Worm (Caenorhabditis elegans) whole organism, midembryonic: ENCODE measurements around the gene inx-6.

Experiments
- T22C8.4 ChIP-seq: fragments of 200-800 bp; sonication (Bioruptor generic); IDR thresholded peaks from 2 replicates; pipeline ENCODE4 v1.3.6; 2022; ENCODE audit warnings: missing genetic modification characterization, missing compliant biosample characterization
- cog-1 ChIP-seq: sonication (generic microtip); optimal IDR thresholded peaks from 2 replicates; lab custom pipeline; 2016; ENCODE audit warnings: missing genetic modification characterization, missing compliant biosample characterization
- flt-1 ChIP-seq: fragments of 200-800 bp; sonication (Bioruptor generic); IDR thresholded peaks from 2 replicates; pipeline ENCODE4 v1.3.6; 2022; ENCODE audit warnings: missing genetic modification characterization, missing compliant biosample characterization
- klf-2 ChIP-seq: fragments of 200-800 bp; sonication (Bioruptor generic); conservative IDR thresholded peaks from 2 replicates; pipeline ENCODE4 v1.3.6; 2022; ENCODE audit warnings: missing genetic modification reagents, missing genetic modification characterization, missing compliant biosample characterization
- med-1 ChIP-seq: sonication (generic microtip); optimal IDR thresholded peaks from 2 replicates; lab custom pipeline; 2017; ENCODE audit warnings: missing genetic modification characterization, mild to moderate bottlenecking, missing compliant biosample characterization, antibody characterized with exemption, missing genetic modification reagents; ENCODE audit not compliant: insufficient read depth
- ref-1 ChIP-seq: fragments of 200-800 bp; sonication (Bioruptor generic); conservative IDR thresholded peaks from 2 replicates; pipeline ENCODE4 v1.3.6; 2022; ENCODE audit warnings: missing genetic modification reagents, missing genetic modification characterization, missing compliant biosample characterization
- tab-1 ChIP-seq: fragments of 200-800 bp; sonication (Bioruptor generic); IDR thresholded peaks from 2 replicates; pipeline ENCODE4 v1.3.6; 2022; ENCODE audit warnings: missing genetic modification characterization, missing compliant biosample characterization
- ztf-23 ChIP-seq: fragments of 200-800 bp; sonication (Bioruptor generic); IDR thresholded peaks from 2 replicates; pipeline ENCODE4 v1.3.6; 2022; ENCODE audit warnings: missing genetic modification reagents, missing genetic modification characterization, missing compliant biosample characterization
- ztf-29 ChIP-seq: fragments of 200-800 bp; sonication (Bioruptor generic); IDR thresholded peaks from 2 replicates; pipeline ENCODE4 v1.3.6; 2022; ENCODE audit warnings: missing genetic modification reagents, missing genetic modification characterization, missing compliant biosample characterization

inx-6 gene

DNA sequence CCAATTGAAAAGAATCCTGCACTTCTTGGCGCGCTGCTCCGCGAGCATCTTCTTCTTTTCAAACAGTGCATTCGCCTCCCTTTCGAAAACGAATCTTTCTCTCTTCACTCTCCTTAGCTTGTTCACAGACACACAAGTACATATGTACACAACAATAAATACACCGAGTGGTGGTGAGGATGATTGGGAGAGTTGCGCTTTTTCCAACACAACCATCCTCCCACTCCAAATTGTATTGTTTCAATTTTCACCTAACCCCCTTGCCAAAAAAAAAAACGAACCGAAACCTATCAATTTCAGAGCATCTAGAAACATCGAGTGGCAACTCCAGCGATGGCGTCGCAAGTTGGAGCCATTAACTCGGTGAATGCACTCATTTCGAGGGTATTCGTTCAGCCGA lies at the start of gene inx-6:
inx-6 (plus strand) TSS at position 301 of the 400 bp plus-strand sequence.
- TF ChIP-seq cog-1 (tag; lab: Kevin White, UChicago) = no peak

DNA sequence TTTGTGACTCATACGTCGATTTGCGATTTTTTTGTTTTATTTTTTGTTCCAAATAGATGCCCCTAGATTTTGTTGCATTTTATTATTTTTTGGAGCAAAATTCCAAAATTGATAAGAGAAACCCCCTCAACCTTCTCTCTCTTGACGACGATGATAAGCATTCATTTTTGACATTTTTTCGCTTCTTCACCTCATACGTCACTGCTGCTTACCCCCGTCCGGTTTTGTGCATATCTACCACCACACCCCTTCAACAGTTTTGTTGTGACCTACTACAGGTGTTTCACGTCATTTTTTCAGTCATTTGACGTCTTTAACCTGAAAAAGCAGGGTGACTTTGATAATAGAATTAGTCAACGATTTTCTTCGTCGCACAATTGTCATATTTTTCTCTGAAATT lies 47.5 kb upstream of the inx-6 start:
- TF ChIP-seq ztf-23 (GFP tag; lab: Robert Waterston, UW) (no peak), T22C8.4 (GFP tag; lab: Robert Waterston, UW) (no peak), klf-2 (no peak), flt-1 (no peak), med-1 (GFP tag; lab: Kevin White, UChicago) (no peak), ztf-29 (GFP tag; lab: Robert Waterston, UW) (no peak), ref-1 (GFP tag; lab: Robert Waterston, UW) (no peak), cog-1 (tag; lab: Kevin White, UChicago) (no peak), tab-1 (GFP tag; lab: Robert Waterston, UW) (no peak)

DNA sequence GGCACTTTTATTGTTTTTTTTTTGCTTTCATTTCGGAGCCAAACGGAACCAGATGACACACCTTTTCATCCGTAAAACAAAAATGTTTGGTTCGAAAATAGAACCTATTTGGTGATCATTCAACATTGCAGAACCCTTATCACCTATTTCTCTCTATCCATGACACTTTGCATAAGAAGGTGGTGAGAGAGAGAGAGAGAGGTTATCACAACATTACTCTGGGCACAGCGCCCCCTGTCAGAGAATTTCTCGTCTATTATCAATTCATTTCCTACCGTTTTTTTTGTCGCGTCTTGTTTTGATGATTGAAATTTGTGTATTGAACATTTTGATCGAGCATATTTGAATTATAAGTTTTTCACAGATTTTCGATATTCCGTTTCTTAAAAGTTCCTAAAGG lies 46.2 kb upstream of the inx-6 start:
- TF ChIP-seq ref-1 (GFP tag; lab: Robert Waterston, UW) (no peak), ztf-29 (GFP tag; lab: Robert Waterston, UW) (no peak), ztf-23 (GFP tag; lab: Robert Waterston, UW) (no peak), med-1 (GFP tag; lab: Kevin White, UChicago) (no peak), T22C8.4 (GFP tag; lab: Robert Waterston, UW) (no peak), flt-1 (no peak), cog-1 (tag; lab: Kevin White, UChicago) (no peak), tab-1 (GFP tag; lab: Robert Waterston, UW) (no peak), klf-2 (no peak)

DNA sequence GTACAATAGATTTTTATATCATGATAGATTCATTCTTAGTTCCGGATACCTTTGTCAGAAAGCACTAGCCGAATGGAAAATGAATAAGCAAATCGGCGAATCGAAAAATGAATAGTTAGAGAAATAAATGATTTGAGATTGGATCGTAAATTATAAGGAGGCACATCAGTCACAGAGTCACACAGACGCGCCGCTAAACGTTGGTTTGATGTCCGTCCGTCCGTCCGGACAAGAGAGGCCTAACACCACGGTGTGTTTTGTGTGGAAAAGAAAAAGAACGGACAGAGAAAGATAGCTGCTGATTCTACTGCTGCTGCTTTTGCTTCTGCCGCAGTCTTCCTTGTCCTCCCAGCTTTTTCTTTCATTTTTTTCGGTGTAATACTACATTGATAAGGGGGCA lies 45.4 kb upstream of the inx-6 start:
- TF ChIP-seq ztf-23 (GFP tag; lab: Robert Waterston, UW) (no peak), ztf-29 (GFP tag; lab: Robert Waterston, UW) (no peak), med-1 (GFP tag; lab: Kevin White, UChicago) (no peak), flt-1 (no peak), T22C8.4 (GFP tag; lab: Robert Waterston, UW) (no peak), ref-1 (GFP tag; lab: Robert Waterston, UW) (no peak), tab-1 (GFP tag; lab: Robert Waterston, UW) (no peak), cog-1 (tag; lab: Kevin White, UChicago) (no peak), klf-2 (no peak)

DNA sequence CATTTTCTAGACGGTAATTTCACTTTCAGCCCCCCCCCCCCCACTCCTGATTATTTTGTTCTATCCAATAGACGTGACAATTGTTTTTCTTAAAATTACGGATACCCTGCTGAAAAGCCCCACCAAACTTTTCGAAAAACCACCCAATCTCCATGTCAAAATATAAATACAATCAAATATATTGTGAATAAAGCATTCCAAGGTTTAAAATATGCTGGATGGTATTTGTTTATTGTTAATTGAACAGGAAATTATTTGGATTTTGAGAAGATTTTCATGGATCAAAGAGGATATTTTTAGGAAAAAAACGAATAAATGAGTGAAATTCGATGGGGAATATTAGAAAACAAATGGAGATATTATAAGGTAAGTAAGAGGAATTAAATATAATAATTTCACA lies 42.6 kb upstream of the inx-6 start, which contains the start of gene C27D8.4:
C27D8.4 (plus strand) TSS at position 301 of the 400 bp plus-strand sequence.
- TF ChIP-seq klf-2 = no peak
- no peak for TF ChIP-seq T22C8.4 (GFP tag; lab: Robert Waterston, UW)
- TF ChIP-seq cog-1 (tag; lab: Kevin White, UChicago) = no peak

DNA sequence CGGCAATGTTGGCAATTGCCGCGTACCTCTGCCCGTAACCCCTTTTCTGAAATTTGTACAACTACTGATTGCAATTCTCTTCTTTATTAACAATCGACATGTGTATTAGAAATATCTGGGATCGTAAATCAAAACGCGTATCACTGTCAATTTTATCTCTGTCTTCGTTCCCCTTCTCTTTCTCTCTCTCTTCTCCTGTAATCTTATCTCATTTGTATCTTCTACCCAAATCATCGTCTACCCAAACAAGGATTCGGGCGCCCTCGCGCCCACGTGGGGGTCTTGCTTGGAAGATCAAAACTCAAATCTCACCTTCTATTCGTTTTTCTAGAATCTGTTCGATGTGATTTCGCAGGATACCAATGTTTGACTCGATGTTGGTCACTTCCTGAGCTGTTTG lies 35.4 kb upstream of the inx-6 start, which contains the start of gene C27D8.2:
C27D8.2 (plus strand) TSS at position 222 of the 400 bp plus-strand sequence.
- TF ChIP-seq T22C8.4 (GFP tag; lab: Robert Waterston, UW) (no peak), ztf-29 (GFP tag; lab: Robert Waterston, UW) (no peak), ref-1 (GFP tag; lab: Robert Waterston, UW) (no peak), cog-1 (tag; lab: Kevin White, UChicago) (no peak), tab-1 (GFP tag; lab: Robert Waterston, UW) (no peak), med-1 (GFP tag; lab: Kevin White, UChicago) (no peak), flt-1 (no peak), ztf-23 (GFP tag; lab: Robert Waterston, UW) (no peak), klf-2 (no peak)

DNA sequence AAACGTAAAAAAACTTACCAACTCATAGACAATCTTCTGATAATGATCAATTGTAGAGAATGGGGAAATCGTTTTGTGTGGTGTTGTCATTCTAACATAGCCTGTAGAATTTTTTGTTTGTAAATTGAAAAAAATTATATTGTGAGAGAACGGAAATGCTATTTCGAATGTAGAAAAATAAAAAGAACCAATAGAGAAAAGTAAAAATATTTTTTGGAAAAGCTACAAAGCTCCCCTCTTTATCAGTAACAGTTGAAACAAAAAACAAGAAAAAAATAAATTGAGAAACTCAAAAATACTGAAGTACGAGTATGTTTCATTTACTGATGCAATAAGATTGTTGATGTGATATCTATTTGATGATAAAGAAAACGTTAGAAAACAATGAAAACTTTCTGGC lies 34.7 kb upstream of the inx-6 start, which contains the start of gene C27D8.3:
C27D8.3 (minus strand) TSS at position 101 of the 400 bp plus-strand sequence.
- no peak for TF ChIP-seq flt-1
- TF ChIP-seq ref-1 (GFP tag; lab: Robert Waterston, UW) = no peak
- TF ChIP-seq cog-1 (tag; lab: Kevin White, UChicago) = no peak
- TF ChIP-seq tab-1 (GFP tag; lab: Robert Waterston, UW) = no peak
- no peak for TF ChIP-seq ztf-23 (GFP tag; lab: Robert Waterston, UW)
- no peak for TF ChIP-seq T22C8.4 (GFP tag; lab: Robert Waterston, UW)
- TF ChIP-seq klf-2 = no peak

DNA sequence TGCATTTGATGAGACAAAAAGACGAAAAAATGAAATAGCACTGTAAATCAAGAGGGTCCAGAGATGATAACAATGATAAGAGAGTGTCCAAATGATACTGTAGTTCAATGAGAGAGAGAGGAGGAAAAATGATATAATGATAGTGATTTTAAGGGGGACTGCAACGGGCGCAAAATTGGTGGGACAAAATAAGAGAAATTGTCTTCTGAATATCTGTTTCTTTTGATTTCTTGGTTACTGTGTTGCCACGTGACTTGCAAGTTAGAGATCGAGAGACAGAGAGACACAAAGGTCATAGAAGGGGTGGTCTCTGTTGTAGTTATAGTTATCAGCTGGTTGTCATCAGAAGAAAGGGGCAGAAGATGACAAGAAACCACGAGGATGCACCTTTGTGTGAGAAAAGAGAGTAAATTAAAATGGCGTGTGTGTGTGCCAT lies 30.4 kb upstream of the inx-6 start:
- TF ChIP-seq T22C8.4 (GFP tag; lab: Robert Waterston, UW) (no peak), cog-1 (tag; lab: Kevin White, UChicago) (no peak), tab-1 (GFP tag; lab: Robert Waterston, UW) (no peak), flt-1 (no peak), ztf-23 (GFP tag; lab: Robert Waterston, UW) (no peak), klf-2 (no peak), ztf-29 (GFP tag; lab: Robert Waterston, UW) (no peak), ref-1 (GFP tag; lab: Robert Waterston, UW) (no peak), med-1 (GFP tag; lab: Kevin White, UChicago) (no peak)

DNA sequence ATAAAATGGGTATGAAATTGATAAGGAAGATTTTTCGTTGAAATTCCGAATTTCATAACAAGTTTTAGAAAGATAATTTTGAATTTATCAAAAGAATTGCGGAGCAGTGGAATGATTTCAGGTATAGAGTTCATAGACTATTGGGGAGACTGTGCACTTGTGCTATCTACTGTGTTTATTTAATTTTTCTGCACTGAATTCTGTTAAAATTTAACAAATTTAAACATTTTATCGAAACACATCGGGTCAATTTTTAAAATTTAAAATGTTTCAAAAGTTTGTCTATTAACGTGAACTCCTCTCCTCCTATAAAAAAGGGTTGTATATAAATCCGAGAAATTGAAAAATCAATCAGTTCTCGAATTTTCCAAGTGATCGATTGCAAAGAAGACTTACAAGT lies 28.9 kb upstream of the inx-6 start, which contains the start of gene C27D8.1:
C27D8.1 (plus strand) TSS at position 301 of the 400 bp plus-strand sequence.
- TF ChIP-seq klf-2 = no peak

DNA sequence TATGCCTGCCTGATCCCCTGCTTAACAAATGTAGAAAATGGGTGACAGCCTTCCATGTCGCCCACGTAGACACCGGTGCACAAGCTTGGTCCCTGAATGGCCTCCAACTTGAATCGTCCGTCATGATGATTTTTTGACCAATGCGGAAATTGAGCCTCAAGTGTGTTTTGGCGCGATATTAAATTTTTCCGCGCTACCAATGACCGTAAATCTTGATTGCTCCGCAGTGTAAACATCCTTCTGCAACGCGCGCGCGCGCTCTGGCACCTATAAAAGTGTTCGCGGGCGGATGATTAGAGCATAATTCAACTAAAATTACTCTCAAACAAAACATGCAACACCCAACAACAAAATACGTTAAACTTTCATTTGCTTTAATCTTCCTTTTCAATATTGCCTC lies 26.7 kb upstream of the inx-6 start, which contains the start of gene idpp-7:
idpp-7 (plus strand) TSS at position 301 of the 400 bp plus-strand sequence.
- TF ChIP-seq klf-2 (no peak), cog-1 (tag; lab: Kevin White, UChicago) (no peak), med-1 (GFP tag; lab: Kevin White, UChicago) (no peak), tab-1 (GFP tag; lab: Robert Waterston, UW) (no peak), ztf-29 (GFP tag; lab: Robert Waterston, UW) (no peak), ref-1 (GFP tag; lab: Robert Waterston, UW) (no peak), flt-1 (no peak), ztf-23 (GFP tag; lab: Robert Waterston, UW) (no peak), T22C8.4 (GFP tag; lab: Robert Waterston, UW) (no peak)
